Worm (Caenorhabditis elegans): ENCODE data around the gene F49E12.7.

DNA sequence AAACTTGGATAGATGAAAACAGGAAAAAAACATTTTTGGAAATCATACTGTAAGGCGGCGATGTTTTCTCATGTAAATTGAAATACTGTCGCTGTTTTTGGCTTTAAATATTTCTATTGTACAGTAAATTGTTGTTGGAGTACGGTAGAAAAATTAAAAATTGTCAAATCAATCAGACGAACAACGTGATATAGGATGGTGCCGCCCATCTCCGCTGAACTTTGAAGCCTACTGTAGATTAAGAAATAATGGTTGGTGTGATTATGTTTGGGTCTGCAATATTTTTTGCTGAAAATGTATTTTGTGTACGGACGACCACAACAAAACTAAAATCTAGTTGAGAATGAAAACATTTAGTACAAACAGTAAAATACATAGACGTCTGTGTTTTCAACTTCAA, 10.4 kb downstream of the F49E12.7 start:
- no peak for TF ChIP-seq Y5F2A.4 (GFP tag; optimal IDR thresholded peaks at IDR 0.05)
- no peak for TF ChIP-seq saeg-2 (GFP tag; IDR thresholded peaks at IDR 0.05)
- no peak for TF ChIP-seq jun-1 (tag; optimal IDR thresholded peaks at IDR 0.05)
- peak; percentile 18 for TF ChIP-seq pqm-1 (tag; optimal IDR thresholded peaks at IDR 0.05)
- no peak for TF ChIP-seq Y48G9A.11 (GFP tag; IDR thresholded peaks at IDR 0.05)
- no peak for TF ChIP-seq lin-13 (GFP tag; optimal IDR thresholded peaks at IDR 0.05)
- no peak for TF ChIP-seq unc-39 (tag; optimal IDR thresholded peaks at IDR 0.05)
- TF ChIP-seq F44E2.7 (GFP tag; IDR thresholded peaks at IDR 0.05): no peak
- TF ChIP-seq mep-1 (tag; optimal IDR thresholded peaks at IDR 0.05): no peak
- TF ChIP-seq lin-29 (GFP tag; IDR thresholded peaks at IDR 0.05): no peak
- TF ChIP-seq nhr-76 (tag; optimal IDR thresholded peaks at IDR 0.05): no peak
- no peak for TF ChIP-seq zip-2 (tag; optimal IDR thresholded peaks at IDR 0.05)
- TF ChIP-seq ama-1 (optimal IDR thresholded peaks at IDR 0.05): no peak
- no peak for TF ChIP-seq ZK337.2 (GFP tag; IDR thresholded peaks at IDR 0.05)
